Fruit fly (Drosophila melanogaster) Kc167 (cell line): ENCODE measurements around the gene Ptp99A.

Source experiments
- h ChIP-seq: fragments of >200 bp; optimal IDR thresholded peaks from 3 replicates; lab custom pipeline; 2018; ENCODE audit warnings: missing external identifiers
- insv ChIP-seq: fragments of >200 bp; optimal IDR thresholded peaks from 3 replicates; lab custom pipeline; 2018; ENCODE audit warnings: missing external identifiers

DNA sequence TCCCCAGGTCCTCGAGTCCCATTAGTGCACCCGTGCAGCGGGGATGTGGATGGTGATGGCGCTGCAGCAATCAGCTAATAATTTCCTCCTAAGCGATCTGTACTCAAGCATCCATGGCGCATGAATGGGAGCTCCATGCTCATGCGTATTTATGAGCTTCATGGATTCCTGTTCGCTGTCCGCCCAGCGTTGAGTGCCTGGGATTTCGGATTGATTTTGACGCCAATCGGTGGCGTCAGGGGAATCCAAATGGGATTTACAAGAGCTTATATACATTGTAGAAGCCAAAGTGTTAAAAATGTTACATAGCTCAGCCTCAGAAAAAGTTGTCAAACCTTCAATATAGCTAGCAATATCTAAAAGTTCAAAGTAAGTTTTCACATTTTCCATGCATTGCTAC, 138.0 kb downstream of the Ptp99A start, which contains the start of gene ND-20L:
- TF ChIP-seq h = no peak
- TF ChIP-seq insv = no peak
